Worm (Caenorhabditis elegans): ENCODE data around the gene Y17G9B.4.

Y17G9B.4 gene

DNA sequence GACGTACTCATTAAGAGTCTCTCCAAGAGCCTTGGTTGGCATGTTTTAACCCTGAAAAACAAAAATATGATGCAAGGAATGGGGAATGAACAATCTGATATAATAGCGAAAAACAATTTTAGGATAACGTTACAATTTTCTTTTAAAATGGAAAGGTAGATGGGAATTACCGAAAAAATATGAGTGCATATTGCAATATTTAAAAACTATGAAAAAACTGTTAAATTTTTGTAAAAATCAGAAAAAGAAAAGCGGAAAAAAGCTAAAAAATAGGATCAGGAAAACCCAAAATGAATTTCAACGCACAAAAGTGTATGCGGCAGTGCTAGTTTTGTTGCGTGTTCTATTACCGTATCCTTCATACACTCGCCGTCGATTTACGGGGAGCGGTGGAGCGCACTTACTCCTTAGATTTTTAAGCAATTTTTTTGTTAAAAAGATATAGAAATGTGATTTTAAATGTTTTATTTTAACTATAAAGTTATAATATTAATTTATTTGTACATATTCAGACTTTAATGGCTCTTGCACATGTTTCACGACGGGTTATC is 2.1 kb upstream of the Y17G9B.4 start, which contains the start of the genes rpl-20 and Y17G9B.5 (continued):
- TF ChIP-seq nhr-77 (tag; optimal IDR thresholded peaks at IDR 0.05) (peak; percentile 100), nhr-84 (tag; optimal IDR thresholded peaks at IDR 0.05) (peak; percentile 91), nhr-237 (tag; optimal IDR thresholded peaks at IDR 0.05) (peak; percentile 99), dsc-1 (tag; optimal IDR thresholded peaks at IDR 0.05) (peak; percentile 100), ceh-88 (GFP tag; IDR thresholded peaks at IDR 0.05) (peak; percentile 100), C34B4.2 (tag; optimal IDR thresholded peaks at IDR 0.05) (peak; percentile 98), sox-4 (tag; optimal IDR thresholded peaks at IDR 0.05) (peak; percentile 98), fos-1 (tag; optimal IDR thresholded peaks at IDR 0.05) (peak; percentile 99), mab-9 (GFP tag; IDR thresholded peaks at IDR 0.05) (peak; percentile 99), elt-3 (tag; optimal IDR thresholded peaks at IDR 0.05) (peak; percentile 85 to 100 (median 100)), lsy-2 (tag; optimal IDR thresholded peaks at IDR 0.05) (peak; percentile 100), zip-4 (GFP tag; optimal IDR thresholded peaks at IDR 0.05) (peak; percentile 98), Y116A8C.19 (tag; optimal IDR thresholded peaks at IDR 0.05; ENCODE audit: borderline replicate concordance) (peak; percentile 81), nhr-71 (tag; optimal IDR thresholded peaks at IDR 0.05) (peak; percentile 100), lin-39 (tag; optimal IDR thresholded peaks at IDR 0.05) (peak; percentile 99), C04F5.9 (tag; optimal IDR thresholded peaks at IDR 0.05) (peak; percentile 97), ztf-11 (tag; optimal IDR thresholded peaks at IDR 0.05) (peak; percentile 92 to 100), sup-37 (GFP tag; optimal IDR thresholded peaks at IDR 0.05) (peak; percentile 100), nhr-90 (tag; optimal IDR thresholded peaks at IDR 0.05; ENCODE audit: poor library complexity) (peak; percentile 100), vab-15 (tag; optimal IDR thresholded peaks at IDR 0.05) (peak; percentile 97), nhr-19 (GFP tag; conservative IDR thresholded peaks at IDR 0.05) (peak; percentile 100), nhr-76 (tag; optimal IDR thresholded peaks at IDR 0.05) (peak; percentile 81), ceh-82 (tag; optimal IDR thresholded peaks at IDR 0.05) (peak; percentile 100), lin-35 (GFP tag; optimal IDR thresholded peaks at IDR 0.05) (peak; percentile 95 to 97), nhr-28 (tag; optimal IDR thresholded peaks at IDR 0.05) (peak; percentile 82), grh-1 (GFP tag; IDR thresholded peaks at IDR 0.05) (peak; percentile 100), lin-15B (tag; optimal IDR thresholded peaks at IDR 0.05) (peak; percentile 100), lin-13 (GFP tag; optimal IDR thresholded peaks at IDR 0.05) (peak; percentile 100), ztf-4 (tag; optimal IDR thresholded peaks at IDR 0.05) (peak; percentile 100), pax-3 (tag; optimal IDR thresholded peaks at IDR 0.05) (peak; percentile 100), ama-1 (optimal IDR thresholded peaks at IDR 0.05) (peak; percentile 95), snpc-4 (tag; optimal IDR thresholded peaks at IDR 0.05) (peak; percentile 95), dpl-1 (GFP tag; optimal IDR thresholded peaks at IDR 0.05) (peak; percentile 94 to 96 (median 96)), fkh-10 (GFP tag; optimal IDR thresholded peaks at IDR 0.05) (peak; percentile 99), hlh-4 (tag; optimal IDR thresholded peaks at IDR 0.05) (peak; percentile 70), sptf-1 (tag; optimal IDR thresholded peaks at IDR 0.05) (no peak), fkh-4 (tag; optimal IDR thresholded peaks at IDR 0.05; ENCODE audit: borderline replicate concordance) (peak; percentile 95), mef-2 (tag; optimal IDR thresholded peaks at IDR 0.05) (peak; percentile 97), nhr-85 (tag) (peak; percentile 100), snu-23 (GFP tag; optimal IDR thresholded peaks at IDR 0.05) (peak; percentile 100), tlp-1 (tag; optimal IDR thresholded peaks at IDR 0.05) (no peak), hpl-2 (GFP tag; optimal IDR thresholded peaks at IDR 0.05) (peak; percentile 97), unc-98 (GFP tag; IDR thresholded peaks at IDR 0.05) (peak; percentile 98), nhr-11 (tag; optimal IDR thresholded peaks at IDR 0.05) (peak; percentile 98), C16A3.4 (tag; optimal IDR thresholded peaks at IDR 0.05) (peak; percentile 100)
